Worm (Caenorhabditis elegans) whole organism, young adult: ENCODE measurements around the gene C39E9.8.

Experiments
- B0336.3 ChIP-seq: fragments of 200-800 bp; sonication (Bioruptor generic); IDR thresholded peaks from 2 replicates; pipeline ENCODE4 v1.3.6; 2022; ENCODE audit warnings: missing genetic modification characterization, missing compliant biosample characterization
- F10E7.11 ChIP-seq: sonication (generic microtip); optimal IDR thresholded peaks from 2 replicates; lab custom pipeline; 2017; ENCODE audit warnings: mild to moderate bottlenecking, missing genetic modification characterization, moderate library complexity, missing compliant biosample characterization
- F33H1.4 ChIP-seq: fragments of 200-800 bp; sonication (Bioruptor generic); IDR thresholded peaks from 2 replicates; pipeline ENCODE4 v1.3.6; 2022; ENCODE audit warnings: missing genetic modification reagents, missing genetic modification characterization, missing compliant biosample characterization
- F39B2.1 ChIP-seq: fragments of 200-800 bp; sonication (Bioruptor generic); IDR thresholded peaks from 2 replicates; pipeline ENCODE4 v1.3.6; 2022; ENCODE audit warnings: missing genetic modification reagents, missing genetic modification characterization, missing compliant biosample characterization
- F52B5.7 ChIP-seq: sonication (generic microtip); optimal IDR thresholded peaks from 2 replicates; lab custom pipeline; 2016; ENCODE audit warnings: mild to moderate bottlenecking, missing genetic modification characterization, missing compliant biosample characterization
- F57A8.1 ChIP-seq: fragments of 200-800 bp; sonication (Bioruptor generic); optimal IDR thresholded peaks from 2 replicates; lab custom pipeline; 2018; ENCODE audit warnings: mild to moderate bottlenecking, missing genetic modification characterization, moderate library complexity, missing compliant biosample characterization
- K11D2.4 ChIP-seq: fragments of 200-800 bp; sonication (Bioruptor generic); IDR thresholded peaks from 2 replicates; pipeline ENCODE4 v1.3.6; 2022; ENCODE audit warnings: missing genetic modification reagents, missing genetic modification characterization, missing compliant biosample characterization
- Y53G8AR.9 ChIP-seq: fragments of 200-800 bp; sonication (Bioruptor generic); conservative IDR thresholded peaks from 2 replicates; pipeline ENCODE4 v1.3.6; 2022; ENCODE audit warnings: missing genetic modification reagents, missing genetic modification characterization, missing compliant biosample characterization
- Y56A3A.18 ChIP-seq: fragments of 200-800 bp; sonication (Bioruptor generic); IDR thresholded peaks from 2 replicates; pipeline ENCODE4 v1.3.6; 2022; ENCODE audit warnings: missing genetic modification reagents, missing genetic modification characterization, missing compliant biosample characterization
- ZK185.1 ChIP-seq: sonication (generic microtip); optimal IDR thresholded peaks from 2 replicates; lab custom pipeline; 2016; ENCODE audit warnings: mild to moderate bottlenecking, missing genetic modification characterization, missing compliant biosample characterization; ENCODE audit not compliant: poor library complexity, severe bottlenecking
- akir-1 ChIP-seq: fragments of 200-800 bp; sonication (Bioruptor generic); optimal IDR thresholded peaks from 2 replicates; lab custom pipeline; 2018; ENCODE audit warnings: mild to moderate bottlenecking, missing genetic modification characterization, moderate library complexity, missing compliant biosample characterization
- ama-1 ChIP-seq, 3 experiments: fragments of 150-350 bp in 1 of 3; sonication (generic microtip) in 2 of 3; optimal IDR thresholded peaks; 2 replicates each; lab custom pipeline; 2014 to 2018; ENCODE audit warnings: missing biosample characterization in 2 of 3, missing genetic modification characterization in 2 of 3, missing genetic modification reagents in 2 of 3
- attf-5 ChIP-seq: fragments of 200-800 bp; sonication (Bioruptor generic); optimal IDR thresholded peaks from 2 replicates; lab custom pipeline; 2018; ENCODE audit warnings: mild to moderate bottlenecking, missing genetic modification characterization, missing compliant biosample characterization
- ccch-3 ChIP-seq: fragments of 200-800 bp; sonication (Bioruptor generic); optimal IDR thresholded peaks from 2 replicates; lab custom pipeline; 2018; ENCODE audit warnings: mild to moderate bottlenecking, missing genetic modification characterization, missing compliant biosample characterization
- cebp-2 ChIP-seq: fragments of 200-800 bp; sonication (Bioruptor generic); IDR thresholded peaks from 2 replicates; pipeline ENCODE4 v1.3.6; 2022; ENCODE audit warnings: missing genetic modification characterization, missing compliant biosample characterization
- ceh-27 ChIP-seq: fragments of 200-800 bp; sonication (Bioruptor generic); optimal IDR thresholded peaks from 2 replicates; lab custom pipeline; 2018; ENCODE audit warnings: mild to moderate bottlenecking, missing genetic modification characterization, moderate library complexity, missing compliant biosample characterization
- ceh-40 ChIP-seq: fragments of 200-800 bp; sonication (Bioruptor generic); IDR thresholded peaks from 2 replicates; pipeline ENCODE4 v1.3.6; 2022; ENCODE audit warnings: missing genetic modification characterization, missing compliant biosample characterization
- ceh-58 ChIP-seq: fragments of 200-800 bp; sonication (Bioruptor generic); IDR thresholded peaks from 2 replicates; pipeline ENCODE4 v1.3.6; 2022; ENCODE audit warnings: missing genetic modification characterization, missing compliant biosample characterization
- chd-7 ChIP-seq: sonication (generic microtip); optimal IDR thresholded peaks from 2 replicates; lab custom pipeline; 2016; ENCODE audit warnings: mild to moderate bottlenecking, missing genetic modification characterization, moderate library complexity, missing compliant biosample characterization
- dox-1 ChIP-seq: fragments of 200-800 bp; sonication (Bioruptor generic); IDR thresholded peaks from 2 replicates; pipeline ENCODE4 v1.3.6; 2022; ENCODE audit warnings: missing genetic modification reagents, missing genetic modification characterization, missing compliant biosample characterization
- dpff-1 ChIP-seq: sonication (generic microtip); optimal IDR thresholded peaks from 2 replicates; lab custom pipeline; 2017; ENCODE audit warnings: mild to moderate bottlenecking, missing genetic modification characterization, missing compliant biosample characterization
- efl-1 ChIP-seq: fragments of 150-350 bp; optimal IDR thresholded peaks from 2 replicates; lab custom pipeline; 2014; ENCODE audit warnings: missing biosample characterization, missing genetic modification reagents, missing genetic modification characterization
- egl-44 ChIP-seq: fragments of 200-800 bp; sonication (Bioruptor generic); IDR thresholded peaks from 2 replicates; pipeline ENCODE4 v1.3.6; 2022; ENCODE audit warnings: missing genetic modification reagents, missing genetic modification characterization, missing compliant biosample characterization
- ekl-4 ChIP-seq: fragments of 200-800 bp; sonication (Bioruptor generic); IDR thresholded peaks from 2 replicates; pipeline ENCODE4 v1.3.6; 2022; ENCODE audit warnings: missing genetic modification reagents, missing genetic modification characterization, missing compliant biosample characterization
- fkh-3 ChIP-seq: sonication (generic microtip); optimal IDR thresholded peaks from 2 replicates; lab custom pipeline; 2016; ENCODE audit warnings: mild to moderate bottlenecking, missing genetic modification characterization, missing compliant biosample characterization
- hlh-12 ChIP-seq: sonication (generic microtip); optimal IDR thresholded peaks from 2 replicates; lab custom pipeline; 2016; ENCODE audit warnings: missing genetic modification characterization, missing compliant biosample characterization
- hmg-1.2 ChIP-seq: fragments of 200-800 bp; sonication (Bioruptor generic); IDR thresholded peaks from 2 replicates; pipeline ENCODE4 v1.3.6; 2022; ENCODE audit warnings: missing genetic modification reagents, missing genetic modification characterization, missing compliant biosample characterization
- hrde-1 ChIP-seq: sonication (generic microtip); optimal IDR thresholded peaks from 2 replicates; lab custom pipeline; 2016; ENCODE audit warnings: missing genetic modification characterization, mild to moderate bottlenecking, missing compliant biosample characterization, moderate library complexity, missing genotype, missing genetic modification reagents, borderline replicate concordance
- lag-1 ChIP-seq: fragments of 200-800 bp; sonication (Bioruptor generic); IDR thresholded peaks from 2 replicates; pipeline ENCODE4 v1.3.6; 2022; ENCODE audit warnings: missing genetic modification reagents, missing genetic modification characterization, missing compliant biosample characterization
- let-526 ChIP-seq: fragments of 200-800 bp; sonication (Bioruptor generic); IDR thresholded peaks from 2 replicates; pipeline ENCODE4 v1.3.6; 2022; ENCODE audit warnings: missing genetic modification reagents, missing genetic modification characterization, missing compliant biosample characterization
- lin-40 ChIP-seq: sonication (generic microtip); optimal IDR thresholded peaks from 2 replicates; lab custom pipeline; 2016; ENCODE audit warnings: missing genetic modification characterization, mild to moderate bottlenecking, missing compliant biosample characterization, missing genotype, missing genetic modification reagents
- lin-54 ChIP-seq: fragments of 200-800 bp; sonication (Bioruptor generic); optimal IDR thresholded peaks from 2 replicates; lab custom pipeline; 2018; ENCODE audit warnings: mild to moderate bottlenecking, missing genetic modification characterization, missing compliant biosample characterization
- madf-10 ChIP-seq: sonication (generic microtip); optimal IDR thresholded peaks from 2 replicates; lab custom pipeline; 2016; ENCODE audit warnings: mild to moderate bottlenecking, missing genetic modification characterization, missing compliant biosample characterization
- madf-3 ChIP-seq: fragments of 200-800 bp; sonication (Bioruptor generic); IDR thresholded peaks from 2 replicates; pipeline ENCODE4 v1.3.6; 2022; ENCODE audit warnings: missing genetic modification reagents, missing genetic modification characterization, missing compliant biosample characterization
- madf-6 ChIP-seq: fragments of 200-800 bp; sonication (Bioruptor generic); IDR thresholded peaks from 2 replicates; pipeline ENCODE4 v1.3.6; 2022; ENCODE audit warnings: missing genetic modification reagents, missing genetic modification characterization, missing compliant biosample characterization
- mcd-1 ChIP-seq: fragments of 200-800 bp; sonication (Bioruptor generic); IDR thresholded peaks from 2 replicates; pipeline ENCODE4 v1.3.6; 2022; ENCODE audit warnings: missing genetic modification reagents, missing genetic modification characterization, missing compliant biosample characterization
- nhr-120 ChIP-seq: fragments of 200-800 bp; sonication (Bioruptor generic); IDR thresholded peaks from 2 replicates; pipeline ENCODE4 v1.3.6; 2022; ENCODE audit warnings: missing genetic modification characterization, missing compliant biosample characterization
- nhr-27 ChIP-seq: fragments of 200-800 bp; sonication (Bioruptor generic); optimal IDR thresholded peaks from 2 replicates; lab custom pipeline; 2018; ENCODE audit warnings: mild to moderate bottlenecking, missing genetic modification characterization, moderate library complexity, missing compliant biosample characterization
- repo-1 ChIP-seq: sonication (generic microtip); optimal IDR thresholded peaks from 2 replicates; lab custom pipeline; 2017; ENCODE audit warnings: mild to moderate bottlenecking, missing genetic modification characterization, missing compliant biosample characterization
- snpc-1.3 ChIP-seq: sonication (generic microtip); optimal IDR thresholded peaks from 2 replicates; lab custom pipeline; 2017; ENCODE audit warnings: missing genetic modification characterization, mild to moderate bottlenecking, missing compliant biosample characterization, antibody characterized with exemption, moderate library complexity, missing genotype, missing genetic modification reagents; ENCODE audit not compliant: insufficient read depth
- snpc-4 ChIP-seq, 5 experiments: fragments of 150-350 bp in 1 of 5; sonication (generic microtip) in 4 of 5; optimal IDR thresholded peaks; 2 replicates each; lab custom pipeline; 2014 to 2018; ENCODE audit warnings: missing genetic modification characterization in 5 of 5, missing biosample characterization in 3 of 5, antibody characterized with exemption in 2 of 5, mild to moderate bottlenecking in 2 of 5, missing compliant biosample characterization in 2 of 5, missing genotype in 2 of 5, moderate library complexity in 2 of 5, missing genetic modification reagents in 1 of 5
- somi-1 ChIP-seq: fragments of 200-800 bp; sonication (Bioruptor generic); optimal IDR thresholded peaks from 2 replicates; lab custom pipeline; 2018; ENCODE audit warnings: mild to moderate bottlenecking, missing genetic modification characterization, missing compliant biosample characterization
- tbx-9 ChIP-seq: sonication (generic microtip); optimal IDR thresholded peaks from 2 replicates; lab custom pipeline; 2016; ENCODE audit warnings: borderline replicate concordance, missing genetic modification characterization, inconsistent platforms, missing compliant biosample characterization
- unc-62 ChIP-seq: fragments of 150-350 bp; optimal IDR thresholded peaks from 2 replicates; lab custom pipeline; 2014; ENCODE audit warnings: missing biosample characterization, missing genetic modification reagents, missing genetic modification characterization
- ztf-6 ChIP-seq: fragments of 200-800 bp; sonication (Bioruptor generic); IDR thresholded peaks from 2 replicates; pipeline ENCODE4 v1.3.6; 2022; ENCODE audit warnings: missing genetic modification reagents, missing genetic modification characterization, missing compliant biosample characterization

Gene C39E9.8

ce11 chrIV:13082836-13083763 lies 3.9 kb downstream of the C39E9.8 start (continued):
- TF ChIP-seq snpc-4 (GFP tag; optimal IDR thresholded peaks at IDR 0.05; lab: Kevin White, UChicago) (no peak), snpc-4 (tag; optimal IDR thresholded peaks at IDR 0.05; lab: Kevin White, UChicago) (no peak), ccch-3 (GFP tag; lab: Kevin White, UChicago) (no peak), tbx-9 (no peak), efl-1 (GFP tag; lab: Kevin White, UChicago) (no peak), lin-40 (tag; lab: Kevin White, UChicago) (peak; percentile 36), fkh-3 (tag; lab: Kevin White, UChicago) (no peak), unc-62 (GFP tag; lab: Kevin White, UChicago) (no peak), let-526 (GFP tag; lab: Robert Waterston, UW) (no peak), ceh-58 (GFP tag; lab: Robert Waterston, UW) (no peak), F52B5.7 (no peak), ZK185.1 (peak; percentile 20), hlh-12 (tag; lab: Kevin White, UChicago) (no peak), madf-10 (no peak), mcd-1 (GFP tag; lab: Robert Waterston, UW) (0 out of 2 replicates have a peak, but pooled peaks have one; percentile 20), dpff-1 (tag; lab: Kevin White, UChicago) (no peak), ceh-27 (no peak), madf-6 (GFP tag; lab: Robert Waterston, UW) (no peak), lag-1 (GFP tag; lab: Robert Waterston, UW) (no peak), madf-3 (0 out of 2 replicates have a peak, but pooled peaks have one; percentile 3), ekl-4 (no peak), akir-1 (GFP tag; lab: Kevin White, UChicago) (no peak), hrde-1 (tag; lab: Kevin White, UChicago) (no peak), repo-1 (tag; lab: Kevin White, UChicago) (no peak), snpc-1.3 (no peak), cebp-2 (GFP tag; lab: Robert Waterston, UW) (peak; percentile 6; the same call in 1 of the 2 replicates), K11D2.4 (no peak), somi-1 (GFP tag; lab: Kevin White, UChicago) (peak; percentile 59), F39B2.1 (GFP tag; lab: Robert Waterston, UW) (peak; percentile 36; the same call in 1 of the 2 replicates), F33H1.4 (GFP tag; lab: Robert Waterston, UW) (no peak), Y53G8AR.9 (peak; percentile 28; the same call in 1 of the 2 replicates), dox-1 (no peak), attf-5 (GFP tag; lab: Kevin White, UChicago) (no peak), ama-1 (optimal IDR thresholded peaks at IDR 0.05; lab: Kevin White, UChicago) (no peak), ama-1 (GFP tag; optimal IDR thresholded peaks at IDR 0.05; lab: Kevin White, UChicago) (no peak), ceh-40 (0 out of 2 replicates have a peak, but pooled peaks have one; percentile 1), egl-44 (GFP tag; lab: Robert Waterston, UW) (no peak), Y56A3A.18 (GFP tag; lab: Robert Waterston, UW) (no peak; the same call in 1 of the 2 replicates), hmg-1.2 (GFP tag; lab: Robert Waterston, UW) (0 out of 2 replicates have a peak, but pooled peaks have one; percentile 8), lin-54 (GFP tag; lab: Kevin White, UChicago) (no peak), nhr-27 (tag; lab: Kevin White, UChicago) (no peak), nhr-120 (GFP tag; lab: Robert Waterston, UW) (no peak), B0336.3 (0 out of 2 replicates have a peak, but pooled peaks have one; percentile 20), chd-7 (tag; lab: Kevin White, UChicago) (peak; percentile 59), F10E7.11 (peak; percentile 4), F57A8.1 (no peak), ztf-6 (GFP tag; lab: Robert Waterston, UW) (no peak)
